Fruit fly (Drosophila melanogaster) whole organism, larva: Measurements from ENCODE around the gene mrn.

Source experiments
- noc ChIP-seq: fragments of 200-800 bp; sonication (Bioruptor generic); optimal IDR thresholded peaks from 3 replicates; lab custom pipeline; 2019; ENCODE audit warnings: missing biosample characterization, mild to moderate bottlenecking, missing genetic modification characterization, moderate library complexity

mrn gene

dm6 chr3L:15537916-15538581 is 42.3 kb downstream of the mrn start:
- TF ChIP-seq noc (tag; lab: Kevin White, UChicago), result peak; percentile 80

- no peak for TF ChIP-seq noc (tag; lab: Kevin White, UChicago)
Measured at dm6 chr3L:15536550-15536949, 43.8 kb downstream of the mrn start.

- no peak for TF ChIP-seq noc (tag; lab: Kevin White, UChicago)
Measured at dm6 chr3L:15535800-15536225, 44.5 kb downstream of the mrn start.

DNA sequence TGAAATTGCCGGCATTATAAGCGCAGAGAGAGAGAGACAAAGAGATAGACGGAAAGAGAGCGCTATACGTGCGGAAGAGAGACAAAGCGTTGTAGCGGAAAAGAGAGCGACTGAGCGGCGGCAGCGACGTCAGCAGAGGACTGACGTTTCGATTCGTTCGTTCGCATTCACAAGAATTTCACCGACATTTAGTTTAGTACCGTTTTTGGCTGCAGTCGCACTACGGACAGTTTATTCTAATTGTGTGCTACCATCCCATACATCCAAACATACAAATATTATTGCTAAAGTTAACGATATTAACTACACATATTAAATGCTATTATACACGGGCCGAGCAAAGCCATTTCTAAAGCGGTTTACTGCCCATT is 45.1 kb downstream of the mrn start, which contains the start of gene CrebA:
CrebA (plus strand) TSS at position 168 of the 371 bp plus-strand sequence.
- TF ChIP-seq noc (tag; lab: Kevin White, UChicago), result no peak

DNA sequence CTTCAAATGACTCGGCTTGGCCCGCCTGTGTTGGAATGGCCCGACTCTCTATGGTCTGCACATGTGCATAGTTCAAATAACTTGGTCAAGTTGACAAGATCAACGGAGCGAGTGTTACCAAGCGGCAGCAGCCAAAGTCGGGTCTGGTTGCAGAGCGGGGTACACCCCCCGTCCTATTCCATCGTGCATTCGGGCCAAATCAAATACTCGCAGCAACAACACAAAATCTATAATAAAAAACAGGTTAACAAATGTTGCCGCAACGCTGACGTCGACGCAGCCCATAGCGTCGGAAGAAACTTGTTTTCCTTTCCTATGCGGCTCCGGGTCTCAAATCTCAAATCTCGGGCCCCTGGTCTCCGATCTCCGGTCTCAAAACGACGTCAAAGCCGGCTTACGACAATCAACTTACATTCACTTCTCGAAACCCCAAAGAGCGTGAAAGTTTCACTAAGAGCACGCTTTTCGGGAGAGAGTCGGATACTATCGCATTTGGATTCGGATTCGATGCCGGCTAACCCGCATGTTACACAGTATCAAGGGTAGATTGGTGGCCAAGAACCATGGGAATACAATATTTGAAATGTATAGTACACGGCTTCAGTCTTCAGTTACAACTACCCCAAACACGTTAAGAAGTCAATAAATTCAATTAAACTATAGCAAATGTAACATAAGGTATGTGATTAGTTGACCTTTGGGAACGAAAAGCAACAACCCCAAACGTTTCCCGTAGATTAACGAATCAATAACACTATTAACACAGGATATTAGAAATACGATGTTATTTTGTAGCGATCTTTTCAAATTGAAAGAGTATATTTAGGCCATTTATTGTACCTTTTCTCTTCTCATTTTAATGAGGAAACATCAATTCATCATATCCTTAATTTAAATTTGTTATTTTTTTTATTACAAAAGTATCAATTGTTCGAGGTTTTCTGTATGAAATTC is 45.8 kb downstream of the mrn start:
- peak; percentile 78 for TF ChIP-seq noc (tag; lab: Kevin White, UChicago)

DNA sequence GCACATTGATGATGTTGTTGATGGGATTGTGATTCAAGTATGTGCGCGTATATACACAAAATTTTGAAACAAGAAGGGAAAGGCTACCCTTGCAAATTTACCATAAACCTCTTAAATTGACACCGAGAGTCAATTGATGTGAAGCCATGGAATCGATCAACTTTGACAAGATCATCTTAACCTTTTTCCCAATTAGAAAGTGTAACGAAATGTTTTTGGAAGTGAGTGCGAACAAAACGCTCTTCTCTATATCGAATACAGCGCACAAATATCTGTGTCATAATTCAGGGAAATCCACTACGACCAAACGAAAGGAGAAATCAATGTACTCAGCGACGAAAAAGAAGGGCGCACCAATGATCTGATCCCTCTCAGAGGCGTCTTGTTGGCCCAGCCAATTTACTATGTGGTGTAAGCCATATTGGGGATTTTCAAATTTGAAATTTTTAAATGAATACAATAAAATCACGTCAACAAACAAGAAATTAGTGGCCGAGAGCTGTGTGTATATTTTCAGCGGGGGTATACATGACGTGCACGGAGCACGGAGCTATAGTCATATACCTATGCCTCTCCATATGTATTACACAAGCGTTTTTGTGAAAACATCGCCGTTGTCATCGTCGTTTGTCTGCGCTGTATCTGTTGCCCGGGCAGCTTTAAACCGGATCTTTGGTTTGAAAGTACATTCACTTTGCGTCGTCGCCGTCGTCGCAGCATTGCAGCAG is 46.8 kb downstream of the mrn start:
- TF ChIP-seq noc (tag; lab: Kevin White, UChicago), result peak; percentile 79

- TF ChIP-seq noc (tag; lab: Kevin White, UChicago), result no peak
Measured at dm6 chr3L:15532368-15533030, 47.8 kb downstream of the mrn start.

- peak; percentile 80 for TF ChIP-seq noc (tag; lab: Kevin White, UChicago)
Measured at dm6 chr3L:15531423-15532325, 48.7 kb downstream of the mrn start, which contains the start of gene CG43248. CG43248 (minus strand) TSS chr3L:15531473.

DNA sequence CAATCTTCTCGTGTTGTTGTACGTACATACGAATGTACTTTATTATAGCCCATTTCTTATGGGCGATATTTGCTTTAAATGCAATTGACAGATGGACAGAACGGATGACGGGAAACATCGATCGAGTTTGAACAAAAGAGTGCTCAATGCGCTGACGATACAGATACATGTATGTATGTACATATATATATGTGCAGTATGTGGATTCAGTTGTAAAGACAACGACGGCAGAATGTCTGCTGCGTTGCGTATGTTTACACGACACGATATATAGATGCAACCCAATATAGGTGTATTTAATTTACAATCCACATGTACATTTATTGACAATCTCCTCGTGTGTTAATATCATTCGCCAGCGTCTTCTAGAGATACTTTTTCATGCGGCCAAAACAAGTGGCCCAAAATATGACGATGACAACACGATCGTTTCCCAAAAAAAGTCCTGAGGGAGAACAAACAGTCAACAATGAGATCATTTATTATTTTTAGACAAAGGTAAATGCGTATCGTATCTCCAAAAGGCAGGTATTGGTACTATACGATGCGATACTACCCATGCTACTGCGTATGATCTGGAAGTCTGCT is 49.6 kb downstream of the mrn start:
- TF ChIP-seq noc (tag; lab: Kevin White, UChicago), result no peak

DNA sequence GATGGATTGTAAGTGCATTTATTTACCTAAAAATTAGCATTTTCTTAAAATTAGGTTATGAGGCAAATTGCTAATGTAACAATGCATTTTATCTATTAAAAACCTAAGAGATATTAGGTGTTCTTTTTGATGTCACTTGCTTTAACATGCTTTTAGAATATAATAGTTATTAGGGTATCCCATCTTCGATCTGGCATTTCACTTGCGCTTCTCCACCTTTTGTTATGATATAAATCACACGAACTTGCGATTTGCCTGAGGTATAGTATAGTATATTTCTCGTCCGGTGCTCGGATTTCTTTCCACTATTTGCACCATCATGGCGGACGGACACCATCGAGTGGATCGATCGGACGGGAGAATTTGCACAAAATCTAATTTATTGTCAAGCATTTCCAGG is 50.3 kb downstream of the mrn start:
- TF ChIP-seq noc (tag; lab: Kevin White, UChicago), result peak; percentile 71

DNA sequence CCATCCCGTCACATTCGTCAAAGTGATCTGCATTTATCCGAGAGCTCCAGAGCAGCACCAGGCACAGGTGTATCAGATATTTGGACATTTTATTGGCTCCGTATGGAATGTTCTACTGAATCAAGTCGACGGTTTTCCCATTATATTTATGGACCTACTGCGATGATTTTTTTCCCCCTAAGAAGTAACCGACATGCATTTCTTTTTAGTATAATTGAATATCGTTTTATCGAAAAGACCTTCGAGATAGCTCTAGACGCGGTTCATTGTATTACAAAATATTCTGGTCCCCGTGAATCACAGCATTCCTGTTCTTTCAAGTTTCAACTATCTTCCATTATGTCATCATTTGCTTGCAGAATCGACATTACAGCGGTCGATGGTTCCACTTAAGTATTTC is 51.2 kb downstream of the mrn start, which contains the start of gene obst-H:
obst-H (minus strand) TSS at position 101 of the 400 bp plus-strand sequence.
- no peak for TF ChIP-seq noc (tag; lab: Kevin White, UChicago)
